Fruit fly (Drosophila melanogaster) whole organism, embryonic: ENCODE data around the gene COX5B.

Experiments
- CG10267 ChIP-seq: fragments of 200-800 bp; sonication (Bioruptor generic); optimal IDR thresholded peaks from 2 replicates; lab custom pipeline; 2018; ENCODE audit warnings: missing biosample characterization, mild to moderate bottlenecking, missing genetic modification characterization, moderate library complexity
- CG10321 ChIP-seq: fragments of 200-800 bp; sonication (Bioruptor generic); IDR thresholded peaks from 2 replicates; pipeline ENCODE4 v1.3.6; 2022; ENCODE audit warnings: missing biosample characterization, missing genetic modification characterization
- CG13287 ChIP-seq: fragments of 200-800 bp; sonication (Bioruptor generic); IDR thresholded peaks from 2 replicates; pipeline ENCODE4 v1.3.6; 2022; ENCODE audit warnings: missing biosample characterization, missing genetic modification characterization; ENCODE audit not compliant: partially characterized antibody
- CG13624 ChIP-seq: fragments of 200-800 bp; sonication (Bioruptor generic); optimal IDR thresholded peaks from 2 replicates; lab custom pipeline; 2016; ENCODE audit warnings: missing biosample characterization, missing genetic modification characterization
- CG13894 ChIP-seq: fragments of 200-800 bp; sonication (Bioruptor generic); optimal IDR thresholded peaks from 3 replicates; lab custom pipeline; 2018; ENCODE audit warnings: missing biosample characterization, mild to moderate bottlenecking, missing genetic modification characterization, moderate library complexity
- CG14860 ChIP-seq: fragments of 200-800 bp; sonication (Bioruptor generic); IDR thresholded peaks from 3 replicates; pipeline ENCODE4 v1.3.6; 2022; ENCODE audit warnings: missing biosample characterization, missing genetic modification characterization; ENCODE audit not compliant: partially characterized antibody
- CG1529 ChIP-seq: fragments of 200-800 bp; sonication (Bioruptor generic); optimal IDR thresholded peaks from 3 replicates; lab custom pipeline; 2018; ENCODE audit warnings: missing biosample characterization, missing genetic modification characterization
- CG15479 ChIP-seq: fragments of 200-800 bp; sonication (Bioruptor generic); optimal IDR thresholded peaks from 3 replicates; lab custom pipeline; 2019; ENCODE audit warnings: missing biosample characterization, mild to moderate bottlenecking, missing genetic modification characterization, moderate library complexity
- CG1647 ChIP-seq: fragments of 200-800 bp; sonication (Bioruptor generic); optimal IDR thresholded peaks from 3 replicates; lab custom pipeline; 2016; ENCODE audit warnings: missing biosample characterization, missing genetic modification characterization
- CG2199 ChIP-seq: fragments of 200-800 bp; sonication (Bioruptor generic); IDR thresholded peaks from 3 replicates; pipeline ENCODE4 v1.3.6; 2022; ENCODE audit warnings: missing biosample characterization, missing genetic modification characterization
- CG2712 ChIP-seq: fragments of 200-800 bp; optimal IDR thresholded peaks from 3 replicates; lab custom pipeline; 2019; ENCODE audit warnings: missing biosample characterization, mild to moderate bottlenecking, missing genetic modification characterization, moderate library complexity
- CG32532 ChIP-seq: fragments of 200-800 bp; sonication (Bioruptor generic); IDR thresholded peaks from 2 replicates; pipeline ENCODE4 v1.3.6; 2022; ENCODE audit warnings: missing biosample characterization, missing genetic modification characterization
- CG43689 ChIP-seq: fragments of 200-800 bp; sonication (Bioruptor generic); IDR thresholded peaks from 2 replicates; pipeline ENCODE4 v1.3.6; 2022; ENCODE audit warnings: missing biosample characterization, missing genetic modification characterization
- CG4707 ChIP-seq: fragments of 200-800 bp; sonication (Bioruptor generic); optimal IDR thresholded peaks from 2 replicates; lab custom pipeline; 2018; ENCODE audit warnings: missing biosample characterization, mild to moderate bottlenecking, missing genetic modification characterization, moderate library complexity
- CG5180 ChIP-seq: fragments of 200-800 bp; sonication (Bioruptor generic); optimal IDR thresholded peaks from 3 replicates; lab custom pipeline; 2017; ENCODE audit warnings: missing biosample characterization, missing genetic modification characterization, mild to moderate bottlenecking, moderate library complexity, missing genetic modification reagents
- CG7271 ChIP-seq: fragments of 200-800 bp; sonication (Bioruptor generic); optimal IDR thresholded peaks from 2 replicates; lab custom pipeline; 2018; ENCODE audit warnings: missing biosample characterization, mild to moderate bottlenecking, missing genetic modification characterization, moderate library complexity
- CG7372 ChIP-seq: fragments of 200-800 bp; sonication (Bioruptor generic); IDR thresholded peaks from 2 replicates; pipeline ENCODE4 v1.3.6; 2022; ENCODE audit warnings: missing biosample characterization, missing genetic modification characterization
- CG8290 ChIP-seq, 3 experiments: fragments of 200-800 bp; sonication (Bioruptor generic); optimal IDR thresholded peaks; 2 replicates each; lab custom pipeline; 2016 to 2019; ENCODE audit warnings: missing biosample characterization in 3 of 3, missing genetic modification characterization in 3 of 3, mild to moderate bottlenecking in 2 of 3, moderate library complexity in 1 of 3
- CG9876 ChIP-seq: fragments of 200-800 bp; sonication (Bioruptor generic); optimal IDR thresholded peaks from 2 replicates; lab custom pipeline; 2016; ENCODE audit warnings: missing biosample characterization, missing genetic modification characterization
- D ChIP-seq, 2 experiments: fragments of 200-800 bp in 1 of 2; fragments of >200 bp in 1 of 2; sonication (Bioruptor generic) in 1 of 2; optimal IDR thresholded peaks; 2 replicates in 1 of 2; 3 replicates in 1 of 2; lab custom pipeline; 2017; ENCODE audit warnings: mild to moderate bottlenecking in 1 of 2, missing biosample characterization in 1 of 2, missing genetic modification characterization in 1 of 2, missing genetic modification reagents in 1 of 2
- Deaf1 ChIP-seq: fragments of 200-800 bp; optimal IDR thresholded peaks from 3 replicates; lab custom pipeline; 2019; ENCODE audit warnings: missing biosample characterization, mild to moderate bottlenecking, missing genetic modification characterization, moderate library complexity
- Drgx ChIP-seq: fragments of 200-800 bp; sonication (Bioruptor generic); IDR thresholded peaks from 2 replicates; pipeline ENCODE4 v1.3.6; 2022; ENCODE audit warnings: missing biosample characterization, missing genetic modification characterization
- Ets97D ChIP-seq: fragments of 200-800 bp; sonication (Bioruptor generic); optimal IDR thresholded peaks from 3 replicates; lab custom pipeline; 2016; ENCODE audit warnings: missing biosample characterization, missing genetic modification characterization
- H2.0 ChIP-seq: fragments of 200-800 bp; sonication (Bioruptor generic); IDR thresholded peaks from 2 replicates; pipeline ENCODE4 v1.3.6; 2022; ENCODE audit warnings: missing biosample characterization, missing genetic modification characterization
- Med ChIP-seq: fragments of 200-800 bp; sonication (Bioruptor generic); peaks from one replicate; lab custom pipeline; 2016; ENCODE audit warnings: missing biosample characterization, missing genetic modification characterization, mild to moderate bottlenecking, inconsistent platforms, moderate library complexity
- NC2α ChIP-seq: fragments of 200-800 bp; sonication (Bioruptor generic); optimal IDR thresholded peaks from 2 replicates; lab custom pipeline; 2016; ENCODE audit warnings: missing biosample characterization, missing genetic modification characterization
- Opbp ChIP-seq: fragments of 200-800 bp; sonication (Bioruptor generic); IDR thresholded peaks from 3 replicates; pipeline ENCODE4 v1.3.6; 2022; ENCODE audit warnings: missing biosample characterization, missing genetic modification characterization; ENCODE audit not compliant: partially characterized antibody
- Optix ChIP-seq: fragments of 200-800 bp; sonication (Bioruptor generic); IDR thresholded peaks from 3 replicates; pipeline ENCODE4 v1.3.6; 2022; ENCODE audit warnings: missing biosample characterization, missing genetic modification characterization
- Sin3A ChIP-seq: fragments of >200 bp; optimal IDR thresholded peaks from 2 replicates; lab custom pipeline; 2018
- ato ChIP-seq: fragments of 200-800 bp; sonication (Bioruptor generic); IDR thresholded peaks from 2 replicates; pipeline ENCODE4 v1.3.6; 2022; ENCODE audit warnings: missing biosample characterization, missing genetic modification characterization; ENCODE audit not compliant: partially characterized antibody
- btn ChIP-seq: fragments of 200-800 bp; sonication (Bioruptor generic); optimal IDR thresholded peaks from 2 replicates; lab custom pipeline; 2016; ENCODE audit warnings: missing biosample characterization, missing genetic modification characterization
- cas ChIP-seq: fragments of 200-800 bp; sonication (Bioruptor generic); IDR thresholded peaks from 2 replicates; pipeline ENCODE4 v1.3.6; 2022; ENCODE audit warnings: missing biosample characterization, missing genetic modification characterization
- crol ChIP-seq: fragments of 200-800 bp; sonication (Bioruptor generic); IDR thresholded peaks from 2 replicates; pipeline ENCODE4 v1.3.6; 2022; ENCODE audit warnings: missing biosample characterization, missing genetic modification characterization
- fd102C ChIP-seq: fragments of 200-800 bp; sonication (Bioruptor generic); optimal IDR thresholded peaks from 2 replicates; lab custom pipeline; 2018; ENCODE audit warnings: missing biosample characterization, mild to moderate bottlenecking, missing genetic modification characterization, moderate library complexity
- fd3F ChIP-seq: fragments of 200-800 bp; sonication (Bioruptor generic); optimal IDR thresholded peaks from 2 replicates; lab custom pipeline; 2018; ENCODE audit warnings: missing biosample characterization, mild to moderate bottlenecking, missing genetic modification characterization, moderate library complexity
- kay ChIP-seq: fragments of 200-800 bp; sonication (Bioruptor generic); optimal IDR thresholded peaks from 2 replicates; lab custom pipeline; 2016; ENCODE audit warnings: missing biosample characterization, missing genetic modification characterization
- kni ChIP-seq: fragments of 200-800 bp; sonication (Bioruptor generic); optimal IDR thresholded peaks from 3 replicates; lab custom pipeline; 2017; ENCODE audit warnings: mild to moderate bottlenecking, missing biosample characterization, missing genetic modification reagents, missing genetic modification characterization
- pita ChIP-seq: fragments of 200-800 bp; sonication (Bioruptor generic); optimal IDR thresholded peaks from 2 replicates; lab custom pipeline; 2017; ENCODE audit warnings: missing biosample characterization, mild to moderate bottlenecking, missing genetic modification characterization
- pnt ChIP-seq: fragments of 200-800 bp; sonication (Bioruptor generic); optimal IDR thresholded peaks from 3 replicates; lab custom pipeline; 2016; ENCODE audit warnings: missing biosample characterization, missing genetic modification characterization
- prd ChIP-seq, 3 experiments: fragments of >200 bp in 2 of 3; fragments of 200-800 bp in 1 of 3; sonication (Bioruptor generic) in 1 of 3; optimal IDR thresholded peaks in 2 of 3; IDR thresholded peaks in 1 of 3; 2 replicates in 2 of 3; 3 replicates in 1 of 3; pipeline versions ENCODE4 v1.3.6 to Lab custom; 2017 to 2022; ENCODE audit warnings: missing biosample characterization in 1 of 3, missing genetic modification characterization in 1 of 3
- pros ChIP-seq: fragments of 200-800 bp; sonication (Bioruptor generic); optimal IDR thresholded peaks from 3 replicates; lab custom pipeline; 2019; ENCODE audit warnings: missing biosample characterization, mild to moderate bottlenecking, missing genetic modification characterization, moderate library complexity
- stwl ChIP-seq: fragments of 200-800 bp; sonication (Bioruptor generic); optimal IDR thresholded peaks from 3 replicates; lab custom pipeline; 2018; ENCODE audit warnings: missing biosample characterization, mild to moderate bottlenecking, missing genetic modification characterization, moderate library complexity
- tin ChIP-seq: fragments of 200-800 bp; sonication (Bioruptor generic); optimal IDR thresholded peaks from 3 replicates; lab custom pipeline; 2016; ENCODE audit warnings: missing biosample characterization, missing genetic modification characterization
- twi ChIP-seq: fragments of 200-800 bp; optimal IDR thresholded peaks from 2 replicates; lab custom pipeline; 2019; ENCODE audit warnings: missing biosample characterization, mild to moderate bottlenecking, missing genetic modification characterization, moderate library complexity
- unpg ChIP-seq: fragments of 200-800 bp; sonication (Bioruptor generic); optimal IDR thresholded peaks from 3 replicates; lab custom pipeline; 2018; ENCODE audit warnings: missing biosample characterization, mild to moderate bottlenecking, missing genetic modification characterization, moderate library complexity
- vfl ChIP-seq: fragments of 200-800 bp; sonication (Bioruptor generic); optimal IDR thresholded peaks from 2 replicates; lab custom pipeline; 2016; ENCODE audit warnings: missing biosample characterization, missing genetic modification characterization
- zf30C ChIP-seq: fragments of 200-800 bp; sonication (Bioruptor generic); optimal IDR thresholded peaks from 3 replicates; lab custom pipeline; 2018; ENCODE audit warnings: missing biosample characterization, mild to moderate bottlenecking, missing genetic modification characterization

The COX5B gene

DNA sequence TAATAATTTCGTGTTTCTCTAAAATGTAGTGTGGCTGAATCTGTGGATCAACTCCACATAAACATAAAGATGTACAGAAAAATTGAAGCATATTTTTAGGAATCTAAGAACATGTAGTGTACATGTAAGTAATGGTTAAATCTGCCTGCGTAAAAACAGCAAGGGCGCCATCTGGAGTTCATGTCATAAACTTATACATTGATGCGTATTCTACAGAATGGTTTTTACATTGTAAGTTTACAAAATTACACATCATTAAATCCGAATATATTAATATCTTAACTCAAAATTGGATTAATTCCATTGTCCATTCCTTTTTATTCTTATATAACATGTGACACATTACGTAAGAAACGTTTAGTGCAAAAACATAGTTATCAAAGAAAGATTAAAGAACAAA, 30.6 kb upstream of the COX5B start (continued):
- TF ChIP-seq CG14860 (GFP tag; lab: Robert Waterston, UW) (no peak), unpg (no peak), prd (optimal IDR thresholded peaks at IDR 0.05; lab: Kevin White, UChicago) (no peak), prd (GFP tag; IDR thresholded peaks at IDR 0.05; lab: Robert Waterston, UW) (no peak), kay (GFP tag; lab: Kevin White, UChicago) (peak; percentile 42), stwl (tag; lab: Kevin White, UChicago) (peak; percentile 78), CG7372 (GFP tag; lab: Robert Waterston, UW) (no peak), CG13287 (GFP tag; lab: Robert Waterston, UW) (peak; percentile 50; the same call in 1 of the 2 replicates), Drgx (GFP tag; lab: Robert Waterston, UW) (no peak), CG1529 (GFP tag; lab: Kevin White, UChicago) (no peak), CG5180 (no peak), CG7271 (tag; lab: Kevin White, UChicago) (no peak), Optix (GFP tag; lab: Robert Waterston, UW) (no peak), pnt (no peak), D (optimal IDR thresholded peaks at IDR 0.05; lab: Kevin White, UChicago) (no peak), D (GFP tag; optimal IDR thresholded peaks at IDR 0.05; lab: Kevin White, UChicago) (no peak), CG9876 (GFP tag; lab: Kevin White, UChicago) (no peak), cas (0 out of 2 replicates have a peak, but pooled peaks have one; percentile 22), CG4707 (GFP tag; lab: Kevin White, UChicago) (no peak), CG32532 (peak; percentile 39), fd3F (GFP tag; lab: Kevin White, UChicago) (no peak), Ets97D (GFP tag; lab: Kevin White, UChicago) (peak; percentile 30), ato (GFP tag; lab: Robert Waterston, UW) (no peak), fd102C (no peak), btn (GFP tag; lab: Kevin White, UChicago) (no peak), H2.0 (GFP tag; lab: Robert Waterston, UW) (no peak), Opbp (peak; percentile 56; the same call in 1 of the 3 replicates), CG8290 (GFP tag; optimal IDR thresholded peaks at IDR 0.05; lab: Kevin White, UChicago) (peak; percentile 37), CG8290 (tag; optimal IDR thresholded peaks at IDR 0.05; lab: Kevin White, UChicago) (no peak), CG13624 (GFP tag; lab: Kevin White, UChicago) (peak; percentile 21), CG2712 (tag; lab: Kevin White, UChicago) (peak; percentile 26), vfl (GFP tag; lab: Kevin White, UChicago) (no peak), pita (GFP tag; lab: Kevin White, UChicago) (peak; percentile 62), Med (GFP tag; lab: Kevin White, UChicago) (peak; percentile 86), CG15479 (GFP tag; lab: Kevin White, UChicago) (no peak), NC2α (no peak), CG1647 (GFP tag; lab: Kevin White, UChicago) (no peak), CG10267 (tag; lab: Kevin White, UChicago) (peak; percentile 46)

- TF ChIP-seq CG43689 (GFP tag; lab: Robert Waterston, UW), result no peak
- peak; percentile 20 for TF ChIP-seq Deaf1
- peak; percentile 10 for TF ChIP-seq tin (GFP tag; lab: Kevin White, UChicago)
- TF ChIP-seq CG10321 (GFP tag; lab: Robert Waterston, UW), result 0 out of 2 replicates have a peak, but pooled peaks have one; percentile 11
- TF ChIP-seq twi (tag; lab: Kevin White, UChicago), result peak; percentile 93
- TF ChIP-seq Sin3A (lab: Kevin White, UChicago), result no peak
- TF ChIP-seq zf30C (GFP tag; lab: Kevin White, UChicago), result peak; percentile 57
- TF ChIP-seq crol (GFP tag; lab: Robert Waterston, UW), result peak; percentile 51
- 0 out of 3 replicates have a peak, but pooled peaks have one; percentile 59 for TF ChIP-seq CG2199 (GFP tag; lab: Robert Waterston, UW)
- TF ChIP-seq CG13894 (tag; lab: Kevin White, UChicago), result no peak
- peak; percentile 19 for TF ChIP-seq kni (GFP tag; lab: Kevin White, UChicago)
- TF ChIP-seq pros (GFP tag; lab: Kevin White, UChicago), result peak; percentile 75
Observed at dm6 chr2L:6530952-6531512, 26.6 kb upstream of the COX5B start.
